Worm (Caenorhabditis elegans): Measurements from ENCODE around the gene dab-1.
A peak's percentile ranks its signal among the peaks of the same experiment; 100 is the strongest.

dab-1 gene

DNA sequence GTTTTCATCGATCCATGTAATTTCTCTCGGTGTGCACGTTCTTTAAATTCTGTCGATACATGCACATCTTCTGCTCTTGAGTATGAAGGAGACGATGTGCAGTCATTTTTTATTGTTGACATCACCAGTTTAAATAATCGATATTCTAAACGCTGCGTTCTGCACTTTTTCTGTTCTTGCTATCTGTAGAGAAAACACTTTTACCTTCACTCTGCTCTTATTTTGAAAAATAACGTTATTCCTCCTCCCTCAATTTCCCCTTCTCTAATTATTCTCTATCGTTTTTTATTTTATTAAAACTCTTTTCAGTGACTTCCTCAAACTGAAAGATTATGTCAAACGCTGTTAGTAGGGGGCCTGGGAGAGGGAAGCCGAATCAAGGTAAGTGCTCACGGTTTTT lies 5.3 kb upstream of the dab-1 start, which contains the start of gene ifg-1:
Gene ifg-1 (plus strand): TSS at position 301 of the 400 bp plus-strand sequence.
- TF ChIP-seq snpc-4 (tag; optimal IDR thresholded peaks at IDR 0.05) (no peak), blmp-1 (tag; optimal IDR thresholded peaks at IDR 0.05) (no peak), efl-1 (optimal IDR thresholded peaks at IDR 0.05) (no peak), efl-1 (GFP tag; optimal IDR thresholded peaks at IDR 0.05 in 1 of 2) (no peak), C16A3.4 (tag; optimal IDR thresholded peaks at IDR 0.05) (no peak)

DNA sequence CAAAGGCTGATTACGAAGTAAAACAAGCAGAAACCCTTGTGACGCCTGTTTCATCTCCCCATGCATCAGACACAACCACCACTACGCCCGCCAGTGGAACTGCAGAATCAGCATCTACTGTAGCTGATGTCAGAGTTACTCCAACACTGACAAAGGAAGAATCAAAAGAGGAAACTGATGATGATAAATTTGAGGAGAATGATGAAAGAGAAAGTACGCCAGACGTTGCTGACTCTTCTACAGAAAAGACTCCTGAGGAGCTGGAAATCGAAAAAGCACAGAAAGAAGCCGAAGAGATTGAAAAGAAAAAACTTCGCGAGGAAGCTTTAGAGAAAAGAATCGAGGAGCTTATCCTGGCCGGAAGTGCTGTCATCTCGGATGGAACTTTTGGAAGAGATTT lies 3.9 kb upstream of the dab-1 start:
- TF ChIP-seq zip-4 (GFP tag; optimal IDR thresholded peaks at IDR 0.05) (no peak), elt-3 (tag; optimal IDR thresholded peaks at IDR 0.05) (no peak), lin-15B (tag; optimal IDR thresholded peaks at IDR 0.05) (no peak), irx-1 (tag; optimal IDR thresholded peaks at IDR 0.05) (no peak), hlh-4 (tag; optimal IDR thresholded peaks at IDR 0.05) (no peak), ztf-11 (tag; optimal IDR thresholded peaks at IDR 0.05) (no peak), swsn-7 (tag; optimal IDR thresholded peaks at IDR 0.05) (no peak), nhr-85 (tag) (no peak), lir-3 (tag; optimal IDR thresholded peaks at IDR 0.05; ENCODE audit: poor library complexity) (no peak)

DNA sequence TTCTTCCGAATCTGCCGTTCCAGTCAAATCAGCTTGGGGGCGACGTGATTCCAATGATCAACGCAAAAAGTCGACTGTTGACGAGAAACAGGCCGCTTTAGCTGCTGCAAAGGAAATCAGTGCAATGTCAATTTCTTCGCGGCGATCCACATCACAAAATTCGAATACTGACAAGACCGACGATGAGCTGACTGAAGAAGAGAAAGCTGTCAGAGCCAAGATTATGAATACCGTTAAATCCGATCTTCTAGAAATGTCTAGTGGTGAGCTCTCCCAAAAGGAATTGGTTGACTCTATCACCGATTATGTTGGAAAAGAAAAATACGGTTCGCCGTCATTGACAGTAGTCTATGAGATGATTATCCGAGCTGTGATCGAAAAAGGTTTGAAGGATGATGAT lies 1.9 kb upstream of the dab-1 start:
- TF ChIP-seq swsn-7 (tag; optimal IDR thresholded peaks at IDR 0.05) (no peak), alr-1 (tag; optimal IDR thresholded peaks at IDR 0.05; ENCODE audit: borderline replicate concordance) (no peak), dpl-1 (GFP tag; optimal IDR thresholded peaks at IDR 0.05) (no peak), Y116A8C.19 (tag; optimal IDR thresholded peaks at IDR 0.05; ENCODE audit: borderline replicate concordance) (no peak), mab-9 (GFP tag; IDR thresholded peaks at IDR 0.05) (no peak), nhr-76 (tag; optimal IDR thresholded peaks at IDR 0.05) (no peak), pqm-1 (tag; optimal IDR thresholded peaks at IDR 0.05) (no peak), fkh-8 (tag; optimal IDR thresholded peaks at IDR 0.05) (no peak), elt-3 (tag; optimal IDR thresholded peaks at IDR 0.05) (no peak), egl-13 (tag; optimal IDR thresholded peaks at IDR 0.05) (no peak), jun-1 (tag; optimal IDR thresholded peaks at IDR 0.05) (no peak), dsc-1 (tag; optimal IDR thresholded peaks at IDR 0.05) (no peak), efl-3 (GFP tag; optimal IDR thresholded peaks at IDR 0.05) (no peak), vab-15 (tag; optimal IDR thresholded peaks at IDR 0.05) (no peak), ceh-90 (tag; optimal IDR thresholded peaks at IDR 0.05) (no peak), xbp-1 (tag; optimal IDR thresholded peaks at IDR 0.05) (no peak), nhr-19 (GFP tag; conservative IDR thresholded peaks at IDR 0.05) (no peak)

DNA sequence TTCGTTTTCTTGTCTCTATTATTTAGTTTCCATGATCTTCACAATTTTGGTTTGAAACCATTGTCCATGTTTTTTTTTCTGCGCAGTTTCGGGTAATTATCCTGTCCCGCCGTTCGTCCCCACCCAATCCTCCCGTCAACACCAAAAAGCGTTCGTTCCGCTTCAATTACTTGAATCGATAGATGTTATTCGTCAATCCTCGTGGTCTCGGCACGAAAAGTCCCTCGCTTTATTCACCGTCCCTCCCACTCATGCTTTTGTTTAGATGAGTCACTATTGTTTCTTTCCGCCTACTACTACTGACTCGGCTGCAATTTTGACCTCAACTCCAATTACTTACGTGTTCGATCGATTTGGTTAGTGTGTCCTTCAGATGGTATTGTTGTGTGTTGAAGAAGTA lies 1.2 kb downstream of the dab-1 start:
- TF ChIP-seq nhr-85 (tag) (peak; percentile 41), nhr-77 (tag; optimal IDR thresholded peaks at IDR 0.05) (no peak)

DNA sequence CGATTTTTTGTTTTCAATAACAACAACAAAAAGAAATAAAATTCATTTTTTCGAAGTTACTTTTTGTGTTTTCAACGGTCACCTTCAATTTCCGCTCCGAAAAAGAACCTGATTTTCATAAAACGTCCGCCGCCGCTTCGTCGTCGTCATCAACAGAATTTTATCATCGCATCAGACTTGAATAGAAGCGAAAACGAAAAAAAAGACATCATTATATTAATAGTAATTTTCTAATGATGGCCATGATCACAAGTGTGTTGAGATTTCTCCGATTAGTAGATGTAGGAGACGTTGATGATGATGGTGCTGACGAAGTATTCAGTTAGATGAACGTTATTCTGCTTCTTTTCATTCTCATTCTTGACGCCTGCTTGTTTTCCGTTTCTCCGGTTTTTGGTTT lies 1.8 kb downstream of the dab-1 start:
- TF ChIP-seq ceh-8 (GFP tag; optimal IDR thresholded peaks at IDR 0.05), result peak; percentile 31
- TF ChIP-seq elt-3 (tag; optimal IDR thresholded peaks at IDR 0.05), result peak in 1 of 6 experiments; percentile 14
- peak; percentile 78 for TF ChIP-seq blmp-1 (tag; optimal IDR thresholded peaks at IDR 0.05)
- TF ChIP-seq ceh-63 (GFP tag; optimal IDR thresholded peaks at IDR 0.05), result no peak

DNA sequence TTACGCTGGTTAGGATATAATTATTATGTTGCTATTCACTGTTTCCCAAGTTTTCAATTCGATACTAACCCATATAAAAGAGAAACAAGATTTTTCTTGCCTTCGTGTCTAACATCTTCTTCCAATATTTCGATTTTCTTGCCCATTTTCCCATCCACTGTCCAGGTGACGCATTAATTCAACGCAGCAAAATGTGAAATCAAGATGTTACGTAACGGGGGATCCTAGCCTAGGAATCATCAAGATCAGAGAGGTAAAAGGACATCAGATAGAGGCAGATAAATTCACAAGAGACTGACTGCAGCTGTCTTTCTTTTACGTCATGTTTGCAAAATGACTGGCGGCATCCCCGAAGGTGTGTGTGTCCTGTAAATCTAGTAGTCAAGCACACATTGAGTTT lies 2.4 kb downstream of the dab-1 start:
- peak in 1 of 6 experiments; percentile 4 for TF ChIP-seq elt-3 (tag; optimal IDR thresholded peaks at IDR 0.05)
- TF ChIP-seq mdl-1 (tag; optimal IDR thresholded peaks at IDR 0.05), result no peak
- TF ChIP-seq fkh-4 (tag; optimal IDR thresholded peaks at IDR 0.05; ENCODE audit: borderline replicate concordance), result no peak
- no peak for TF ChIP-seq unc-98 (GFP tag; IDR thresholded peaks at IDR 0.05)
- TF ChIP-seq lin-14 (GFP tag; optimal IDR thresholded peaks at IDR 0.05), result peak; percentile 23
- no peak for TF ChIP-seq jun-1 (tag; optimal IDR thresholded peaks at IDR 0.05)
- TF ChIP-seq nhr-11 (tag; optimal IDR thresholded peaks at IDR 0.05), result no peak
- peak; percentile 85 for TF ChIP-seq blmp-1 (tag; optimal IDR thresholded peaks at IDR 0.05)
- no peak for TF ChIP-seq fkh-8 (tag; optimal IDR thresholded peaks at IDR 0.05)
- no peak for TF ChIP-seq nhr-19 (GFP tag; conservative IDR thresholded peaks at IDR 0.05)
- TF ChIP-seq nhr-85 (tag), result peak; percentile 6
